Worm (Caenorhabditis elegans): ENCODE data around the gene btb-19.

The btb-19 gene

DNA sequence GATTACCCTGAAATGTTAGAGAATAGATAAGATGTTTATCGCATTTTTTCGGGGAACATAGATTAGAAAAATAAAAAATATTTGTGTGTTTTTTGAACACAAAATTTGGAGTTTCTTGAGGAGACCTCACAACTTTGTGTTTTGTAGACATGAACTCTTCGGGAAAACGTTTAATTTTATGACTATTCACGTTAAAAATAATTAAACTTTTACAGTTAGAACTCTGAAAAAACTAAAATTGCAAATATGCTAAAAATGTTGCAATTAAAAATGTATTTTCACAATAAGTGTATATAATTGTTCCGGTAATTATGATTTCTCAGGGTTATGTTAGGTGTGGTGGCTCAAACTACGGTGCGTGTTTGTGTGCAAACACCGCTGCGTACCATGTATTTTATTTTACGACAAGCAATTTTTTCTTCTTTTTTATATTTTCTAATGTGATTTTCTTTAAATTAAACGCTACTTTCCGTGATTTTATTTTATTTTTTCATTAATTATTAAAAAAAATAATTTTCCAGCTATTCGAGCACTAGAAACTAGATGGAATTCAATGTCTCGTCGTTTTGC, 6.4 kb upstream of the btb-19 start, which contains the start of the genes F57C2.5 and spat-1 (continued):
- peak; percentile 54 for TF ChIP-seq fos-1 (tag; optimal IDR thresholded peaks at IDR 0.05)
- no peak for TF ChIP-seq jun-1 (tag; optimal IDR thresholded peaks at IDR 0.05)
- peak; percentile 94 for TF ChIP-seq nhr-77 (tag; optimal IDR thresholded peaks at IDR 0.05)
- peak; percentile 88 for TF ChIP-seq fkh-8 (tag; optimal IDR thresholded peaks at IDR 0.05)
- no peak for TF ChIP-seq lin-14 (GFP tag; optimal IDR thresholded peaks at IDR 0.05)
- peak; percentile 81 for TF ChIP-seq lir-3 (tag; optimal IDR thresholded peaks at IDR 0.05; ENCODE audit: poor library complexity)
- peak; percentile 24 for TF ChIP-seq egl-13 (tag; optimal IDR thresholded peaks at IDR 0.05)
- peak; percentile 88 for TF ChIP-seq snu-23 (GFP tag; optimal IDR thresholded peaks at IDR 0.05)
- TF ChIP-seq nhr-90 (tag; optimal IDR thresholded peaks at IDR 0.05; ENCODE audit: poor library complexity), result peak; percentile 62
- TF ChIP-seq nhr-19 (GFP tag; conservative IDR thresholded peaks at IDR 0.05), result peak; percentile 69
- TF ChIP-seq fkh-10 (GFP tag; optimal IDR thresholded peaks at IDR 0.05), result no peak
- TF ChIP-seq pqm-1 (tag; optimal IDR thresholded peaks at IDR 0.05), result no peak
- TF ChIP-seq dsc-1 (tag; optimal IDR thresholded peaks at IDR 0.05), result peak; percentile 67
- TF ChIP-seq mab-9 (GFP tag; IDR thresholded peaks at IDR 0.05), result no peak
- no peak for TF ChIP-seq unc-62 (GFP tag; optimal IDR thresholded peaks at IDR 0.05)
- TF ChIP-seq ztf-4 (tag; optimal IDR thresholded peaks at IDR 0.05), result no peak
- no peak for TF ChIP-seq Y116A8C.19 (tag; optimal IDR thresholded peaks at IDR 0.05; ENCODE audit: borderline replicate concordance)
- TF ChIP-seq pag-3 (tag; optimal IDR thresholded peaks at IDR 0.05; ENCODE audit: borderline replicate concordance, insufficient read depth), result no peak
- no peak for TF ChIP-seq ces-1 (GFP tag; optimal IDR thresholded peaks at IDR 0.05)
- TF ChIP-seq snpc-4 (tag; optimal IDR thresholded peaks at IDR 0.05), result peak; percentile 51
- no peak for TF ChIP-seq sptf-1 (tag; optimal IDR thresholded peaks at IDR 0.05)
- peak; percentile 66 for TF ChIP-seq isw-1 (GFP tag; IDR thresholded peaks at IDR 0.05)
- TF ChIP-seq C16A3.4 (tag; optimal IDR thresholded peaks at IDR 0.05), result peak; percentile 88
- peak in 1 of 2 experiments; percentile 9 for TF ChIP-seq mdl-1 (tag; optimal IDR thresholded peaks at IDR 0.05)
- peak; percentile 78 for TF ChIP-seq mep-1 (tag; optimal IDR thresholded peaks at IDR 0.05)
- TF ChIP-seq lin-15B (tag; optimal IDR thresholded peaks at IDR 0.05), result peak; percentile 39
- TF ChIP-seq lin-35 (GFP tag; optimal IDR thresholded peaks at IDR 0.05), result peak; percentile 60 to 79
- TF ChIP-seq tlp-1 (tag; optimal IDR thresholded peaks at IDR 0.05), result no peak
- peak; percentile 54 for TF ChIP-seq C04F5.9 (tag; optimal IDR thresholded peaks at IDR 0.05)
- no peak for TF ChIP-seq nhr-84 (tag; optimal IDR thresholded peaks at IDR 0.05)
- peak; percentile 21; the same call in 1 of the 2 replicates for TF ChIP-seq unc-98 (GFP tag; IDR thresholded peaks at IDR 0.05)
- no peak for TF ChIP-seq ceh-63 (GFP tag; optimal IDR thresholded peaks at IDR 0.05)
- no peak for TF ChIP-seq ama-1 (optimal IDR thresholded peaks at IDR 0.05)
- no peak for TF ChIP-seq alr-1 (tag; optimal IDR thresholded peaks at IDR 0.05; ENCODE audit: borderline replicate concordance)
- peak; percentile 75 for TF ChIP-seq nhr-47 (tag; optimal IDR thresholded peaks at IDR 0.05)
- TF ChIP-seq vab-15 (tag; optimal IDR thresholded peaks at IDR 0.05), result peak; percentile 89
- TF ChIP-seq lin-39 (tag; optimal IDR thresholded peaks at IDR 0.05), result no peak
- peak; percentile 73 for TF ChIP-seq efl-1 (optimal IDR thresholded peaks at IDR 0.05)
- peak; percentile 57 to 93 for TF ChIP-seq efl-1 (GFP tag; optimal IDR thresholded peaks at IDR 0.05 in 1 of 2)
- no peak for TF ChIP-seq rnt-1 (tag; optimal IDR thresholded peaks at IDR 0.05)
- TF ChIP-seq zag-1 (tag; optimal IDR thresholded peaks at IDR 0.05), result no peak
- no peak for TF ChIP-seq sup-37 (GFP tag; optimal IDR thresholded peaks at IDR 0.05)
- TF ChIP-seq lin-13 (GFP tag; optimal IDR thresholded peaks at IDR 0.05), result peak; percentile 61
- peak; percentile 40 for TF ChIP-seq ceh-90 (tag; optimal IDR thresholded peaks at IDR 0.05)
- TF ChIP-seq aly-2 (tag; optimal IDR thresholded peaks at IDR 0.05), result peak; percentile 46
- TF ChIP-seq nhr-12 (tag; optimal IDR thresholded peaks at IDR 0.05), result no peak
- TF ChIP-seq grh-1 (GFP tag; IDR thresholded peaks at IDR 0.05), result no peak
- peak; percentile 62 for TF ChIP-seq swsn-7 (tag; optimal IDR thresholded peaks at IDR 0.05)
- TF ChIP-seq dpl-1 (GFP tag; optimal IDR thresholded peaks at IDR 0.05), result peak; percentile 56 to 68 (median 61)
- TF ChIP-seq mef-2 (tag; optimal IDR thresholded peaks at IDR 0.05), result no peak
- TF ChIP-seq unc-86 (tag; optimal IDR thresholded peaks at IDR 0.05), result peak; percentile 40
- TF ChIP-seq efl-3 (GFP tag; optimal IDR thresholded peaks at IDR 0.05), result no peak
- TF ChIP-seq F16B12.6 (tag; optimal IDR thresholded peaks at IDR 0.05), result peak; percentile 84

Data from whole organism, L1 larva.